Worm (Caenorhabditis elegans): Measurements from ENCODE around the gene fbxb-25.

- no peak for TF ChIP-seq ztf-4 (tag; optimal IDR thresholded peaks at IDR 0.05)
- no peak for TF ChIP-seq fos-1 (tag; optimal IDR thresholded peaks at IDR 0.05)
- TF ChIP-seq ZK546.5 (tag; optimal IDR thresholded peaks at IDR 0.05), result no peak
- TF ChIP-seq lin-15B (tag; optimal IDR thresholded peaks at IDR 0.05), result no peak
- TF ChIP-seq snpc-4 (tag; optimal IDR thresholded peaks at IDR 0.05), result no peak
- no peak for TF ChIP-seq skn-1 (tag; optimal IDR thresholded peaks at IDR 0.05)
- TF ChIP-seq jun-1 (tag; optimal IDR thresholded peaks at IDR 0.05), result no peak
- TF ChIP-seq nhr-28 (tag; optimal IDR thresholded peaks at IDR 0.05), result no peak
Observed at ce11 chrII:1648768-1649167, 35.1 kb upstream of the fbxb-25 start, which contains the start of gene fbxb-21.

Data from whole organism, L3 larva.